Worm (Caenorhabditis elegans) whole organism, L1 larva: Measurements from ENCODE around the gene nstp-2.
"Not testable (repeated sequence)": the region's sequence is repeated elsewhere in the genome, so short reads cannot be mapped to it uniquely, and the experiment has no call there.

Experiments used
- C34B4.2 ChIP-seq: sonication (generic microtip); optimal IDR thresholded peaks from 2 replicates; lab custom pipeline; 2017; ENCODE audit warnings: mild to moderate bottlenecking, missing genetic modification characterization, missing compliant biosample characterization
- F16B12.6 ChIP-seq: fragments of 150-350 bp; optimal IDR thresholded peaks from 2 replicates; lab custom pipeline; 2014; ENCODE audit warnings: missing biosample characterization, missing genetic modification characterization
- aly-2 ChIP-seq: fragments of 150-350 bp; optimal IDR thresholded peaks from 2 replicates; lab custom pipeline; 2014; ENCODE audit warnings: missing biosample characterization, missing genetic modification characterization
- ceh-63 ChIP-seq: fragments of 200-800 bp; sonication (Bioruptor generic); optimal IDR thresholded peaks from 2 replicates; lab custom pipeline; 2018; ENCODE audit warnings: mild to moderate bottlenecking, missing genetic modification characterization, missing compliant biosample characterization
- ceh-82 ChIP-seq, 3 experiments: fragments of 150-350 bp in 1 of 3; sonication (generic microtip) in 2 of 3; optimal IDR thresholded peaks; 2 replicates each; lab custom pipeline; 2014 to 2017; ENCODE audit warnings: missing biosample characterization in 3 of 3, missing genetic modification characterization in 3 of 3
- ceh-90 ChIP-seq: sonication (generic microtip); optimal IDR thresholded peaks from 2 replicates; lab custom pipeline; 2016; ENCODE audit warnings: missing genetic modification characterization, missing compliant biosample characterization
- dpl-1 ChIP-seq, 3 experiments: fragments of 150-350 bp in 2 of 3; sonication (generic microtip) in 1 of 3; optimal IDR thresholded peaks; 2 replicates each; lab custom pipeline; 2014 to 2017; ENCODE audit warnings: missing biosample characterization in 3 of 3, missing genetic modification characterization in 3 of 3, missing genetic modification reagents in 3 of 3
- efl-1 ChIP-seq, 4 experiments: fragments of 150-350 bp; optimal IDR thresholded peaks in 3 of 4; peaks in 1 of 4; 1 replicate in 1 of 4; 2 replicates in 3 of 4; lab custom pipeline; 2014; ENCODE audit warnings: missing biosample characterization in 2 of 4, missing genetic modification characterization in 2 of 4, missing genetic modification reagents in 2 of 4
- elt-2 ChIP-seq: sonication (generic microtip); optimal IDR thresholded peaks from 2 replicates; lab custom pipeline; 2016; ENCODE audit warnings: missing genetic modification characterization, mild to moderate bottlenecking, inconsistent platforms, missing compliant biosample characterization, missing genetic modification reagents
- elt-3 ChIP-seq, 6 experiments: fragments of 150-350 bp in 1 of 6; sonication (generic microtip); optimal IDR thresholded peaks; 2 replicates each; lab custom pipeline; 2017 to 2018; ENCODE audit warnings: missing biosample characterization in 6 of 6, missing genetic modification characterization in 6 of 6, inconsistent platforms in 1 of 6
- ets-5 ChIP-seq: fragments of 200-800 bp; sonication (Bioruptor generic); IDR thresholded peaks from 2 replicates; pipeline ENCODE4 v1.3.6; 2022; ENCODE audit warnings: missing genetic modification characterization, missing compliant biosample characterization
- fkh-10 ChIP-seq: sonication (generic microtip); optimal IDR thresholded peaks from 2 replicates; lab custom pipeline; 2017; ENCODE audit warnings: missing biosample characterization, missing genetic modification reagents, missing genetic modification characterization
- fkh-8 ChIP-seq: sonication (generic microtip); optimal IDR thresholded peaks from 2 replicates; lab custom pipeline; 2016; ENCODE audit warnings: mild to moderate bottlenecking, missing genetic modification characterization, missing compliant biosample characterization
- fos-1 ChIP-seq: fragments of 150-350 bp; optimal IDR thresholded peaks from 2 replicates; lab custom pipeline; 2014; ENCODE audit warnings: missing biosample characterization, missing genetic modification characterization
- grh-1 ChIP-seq: fragments of 200-800 bp; sonication (Bioruptor generic); IDR thresholded peaks from 2 replicates; pipeline ENCODE4 v1.3.6; 2022; ENCODE audit warnings: missing genetic modification reagents, missing genetic modification characterization, missing compliant biosample characterization
- isw-1 ChIP-seq: fragments of 200-800 bp; sonication (Bioruptor generic); IDR thresholded peaks from 2 replicates; pipeline ENCODE4 v1.3.6; 2022; ENCODE audit warnings: missing genetic modification characterization, missing compliant biosample characterization
- jun-1 ChIP-seq: fragments of 150-350 bp; optimal IDR thresholded peaks from 2 replicates; lab custom pipeline; 2014; ENCODE audit warnings: missing biosample characterization, missing genetic modification reagents, missing genetic modification characterization
- lin-35 ChIP-seq, 2 experiments: fragments of 150-350 bp; optimal IDR thresholded peaks; 2 replicates each; lab custom pipeline; 2014; ENCODE audit warnings: missing biosample characterization in 2 of 2, missing genetic modification characterization in 2 of 2, missing genetic modification reagents in 2 of 2
- lin-39 ChIP-seq: fragments of 150-350 bp; optimal IDR thresholded peaks from 2 replicates; lab custom pipeline; 2014; ENCODE audit warnings: missing biosample characterization, missing genetic modification reagents, missing genetic modification characterization
- lir-3 ChIP-seq: sonication (generic microtip); optimal IDR thresholded peaks from 2 replicates; lab custom pipeline; 2016; ENCODE audit warnings: mild to moderate bottlenecking, missing genetic modification characterization, moderate library complexity, missing compliant biosample characterization; ENCODE audit not compliant: poor library complexity
- lsy-2 ChIP-seq, 2 experiments: fragments of 150-350 bp; optimal IDR thresholded peaks; 2 replicates each; lab custom pipeline; 2014; ENCODE audit warnings: missing biosample characterization in 2 of 2, missing genetic modification characterization in 2 of 2
- nhr-11 ChIP-seq: fragments of 150-350 bp; optimal IDR thresholded peaks from 2 replicates; lab custom pipeline; 2014; ENCODE audit warnings: missing biosample characterization, missing genetic modification characterization
- nhr-12 ChIP-seq: sonication (generic microtip); optimal IDR thresholded peaks from 2 replicates; lab custom pipeline; 2017; ENCODE audit warnings: missing biosample characterization, missing genetic modification characterization
- nhr-20 ChIP-seq: sonication (generic microtip); optimal IDR thresholded peaks from 2 replicates; lab custom pipeline; 2016; ENCODE audit warnings: mild to moderate bottlenecking, missing genetic modification characterization, missing compliant biosample characterization
- nhr-47 ChIP-seq: sonication (generic microtip); optimal IDR thresholded peaks from 2 replicates; lab custom pipeline; 2016; ENCODE audit warnings: mild to moderate bottlenecking, missing genetic modification characterization, moderate library complexity, missing compliant biosample characterization
- nhr-77 ChIP-seq: fragments of 150-350 bp; optimal IDR thresholded peaks from 2 replicates; lab custom pipeline; 2014; ENCODE audit warnings: missing biosample characterization, missing genetic modification characterization
- nhr-84 ChIP-seq: sonication (generic microtip); optimal IDR thresholded peaks from 2 replicates; lab custom pipeline; 2017; ENCODE audit warnings: missing biosample characterization, missing genetic modification characterization
- nhr-85 ChIP-seq: sonication (generic microtip); peaks from one replicate; lab custom pipeline; 2016; ENCODE audit warnings: missing genetic modification characterization, inconsistent platforms, missing compliant biosample characterization
- pax-3 ChIP-seq: fragments of 200-800 bp; sonication (Bioruptor generic); optimal IDR thresholded peaks from 2 replicates; lab custom pipeline; 2018; ENCODE audit warnings: mild to moderate bottlenecking, missing genetic modification characterization, moderate library complexity, missing compliant biosample characterization
- snu-23 ChIP-seq: sonication (generic microtip); optimal IDR thresholded peaks from 2 replicates; lab custom pipeline; 2016; ENCODE audit warnings: missing genetic modification characterization, missing compliant biosample characterization
- swsn-7 ChIP-seq: sonication (generic microtip); optimal IDR thresholded peaks from 2 replicates; lab custom pipeline; 2016; ENCODE audit warnings: missing genetic modification characterization, missing compliant biosample characterization
- tbx-2 ChIP-seq: sonication (generic microtip); optimal IDR thresholded peaks from 2 replicates; lab custom pipeline; 2016; ENCODE audit warnings: missing genetic modification characterization, missing compliant biosample characterization
- vab-15 ChIP-seq: sonication (generic microtip); optimal IDR thresholded peaks from 2 replicates; lab custom pipeline; 2017; ENCODE audit warnings: missing genotype, mild to moderate bottlenecking, missing genetic modification characterization, missing compliant biosample characterization
- zag-1 ChIP-seq: fragments of 150-350 bp; optimal IDR thresholded peaks from 2 replicates; lab custom pipeline; 2014; ENCODE audit warnings: missing biosample characterization, missing genetic modification characterization
- ztf-11 ChIP-seq, 2 experiments: sonication (generic microtip); optimal IDR thresholded peaks; 2 replicates each; lab custom pipeline; 2016 to 2017; ENCODE audit warnings: missing genetic modification characterization in 2 of 2, missing biosample characterization in 1 of 2, missing compliant biosample characterization in 1 of 2
- ztf-4 ChIP-seq: fragments of 150-350 bp; optimal IDR thresholded peaks from 2 replicates; lab custom pipeline; 2014; ENCODE audit warnings: missing biosample characterization, missing genetic modification characterization

Gene nstp-2

ce11 chrIV:6597918-6598317, 8.1 kb downstream of the nstp-2 start, which contains the start of gene nspb-4:
Gene nspb-4, plus strand, starts transcription at chrIV:6598218.
- not testable (repeated sequence) for TF ChIP-seq fkh-8, pax-3, zag-1 (tag; lab: Kevin White, UChicago)

DNA sequence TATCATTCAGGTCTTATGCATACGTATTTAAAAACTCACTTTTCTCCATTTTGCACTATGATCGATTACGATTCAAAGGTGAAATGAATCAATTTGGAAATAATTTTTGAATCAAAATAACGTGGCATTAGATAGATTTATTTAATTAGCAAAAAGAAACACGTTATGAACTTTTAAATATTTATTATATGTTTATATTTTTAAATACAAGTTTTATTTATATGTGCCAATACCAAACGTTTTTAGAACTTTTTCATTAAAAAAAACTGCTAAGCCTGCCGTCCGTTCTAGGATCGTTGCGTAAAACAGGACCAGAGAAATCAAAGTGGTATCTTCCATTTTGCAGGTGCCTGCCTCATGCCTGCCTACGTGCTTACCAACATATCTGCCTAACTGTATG, 8.7 kb downstream of the nstp-2 start, which contains the start of gene F38A5.6:
Gene F38A5.6, minus strand, starts transcription at position 101 of the 400 bp plus-strand sequence.
- no peak for TF ChIP-seq lin-35 (GFP tag; optimal IDR thresholded peaks at IDR 0.05; lab: Kevin White, UChicago)
- no peak for TF ChIP-seq ceh-90 (tag; lab: Kevin White, UChicago)
- no peak for TF ChIP-seq nhr-85 (tag; lab: Kevin White, UChicago)
- no peak for TF ChIP-seq efl-1 (optimal IDR thresholded peaks at IDR 0.05; lab: Kevin White, UChicago)
- TF ChIP-seq efl-1 (GFP tag; optimal IDR thresholded peaks at IDR 0.05 in 1 of 2; lab: Kevin White, UChicago) = peak in 1 of 2 experiments; percentile 88

ce11 chrIV:6595912-6596311, 10.1 kb downstream of the nstp-2 start, which contains the start of gene F38A5.22:
Gene F38A5.22, minus strand, starts transcription at chrIV:6595940.
- TF ChIP-seq nhr-84 (tag; lab: Kevin White, UChicago) = no peak
- no peak for TF ChIP-seq C34B4.2
- TF ChIP-seq lir-3 = no peak
- no peak for TF ChIP-seq isw-1
- TF ChIP-seq ztf-4 (tag; lab: Kevin White, UChicago) = no peak
- no peak for TF ChIP-seq tbx-2 (tag; lab: Kevin White, UChicago)
- no peak for TF ChIP-seq swsn-7 (tag; lab: Kevin White, UChicago)
- TF ChIP-seq, all 84 proteins: peak for 0

ce11 chrIV:6594871-6595270, 11.1 kb downstream of the nstp-2 start, which contains the start of gene nspb-3:
Gene nspb-3, minus strand, starts transcription at chrIV:6594971.
- not testable (repeated sequence) for TF ChIP-seq elt-2; ceh-82 (tag; optimal IDR thresholded peaks at IDR 0.05; lab: Kevin White, UChicago); fos-1 (tag; lab: Kevin White, UChicago)

- not testable (repeated sequence) for TF ChIP-seq fkh-10 (GFP tag; lab: Kevin White, UChicago); nhr-47 (tag; lab: Kevin White, UChicago); ets-5 (GFP tag; lab: Robert Waterston, UW)
- TF ChIP-seq, all 84 proteins: peak for 0; not testable (repeated sequence) for 84
Observed at ce11 chrIV:6591010-6591746, 14.8 kb downstream of the nstp-2 start, which contains the start of the genes nspb-1 and nspb-2. Gene nspb-1, minus strand, starts transcription at chrIV:6591110. Gene nspb-2, plus strand, starts transcription at chrIV:6591696.

DNA sequence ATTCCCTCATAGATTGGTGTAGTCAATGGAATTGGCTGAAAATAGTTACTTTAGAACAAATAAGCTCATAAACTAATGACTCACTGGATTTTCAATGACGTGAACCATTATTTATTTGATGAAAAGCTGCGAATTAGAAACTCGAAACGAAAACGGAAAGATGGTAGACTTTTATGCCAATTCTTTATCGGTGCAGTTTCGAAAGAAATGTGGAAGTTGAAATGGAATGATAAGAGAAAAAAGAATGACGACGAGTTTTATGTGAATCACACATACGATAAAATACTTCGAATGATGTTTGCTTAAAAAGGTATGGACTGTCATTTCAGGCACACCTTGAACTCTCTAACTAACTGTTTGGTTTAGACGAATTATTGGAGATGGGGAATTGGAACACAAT, 16.0 kb downstream of the nstp-2 start, which contains the start of the genes lec-11 and irld-7:
Gene lec-11, minus strand, starts transcription at position 126 of the 400 bp plus-strand sequence.
Gene irld-7, plus strand, starts transcription at position 332 of the 400 bp plus-strand sequence.
- no peak for TF ChIP-seq zag-1 (tag; lab: Kevin White, UChicago)
- TF ChIP-seq elt-2 = peak; percentile 46
- TF ChIP-seq, all 84 proteins: peak for 1

DNA sequence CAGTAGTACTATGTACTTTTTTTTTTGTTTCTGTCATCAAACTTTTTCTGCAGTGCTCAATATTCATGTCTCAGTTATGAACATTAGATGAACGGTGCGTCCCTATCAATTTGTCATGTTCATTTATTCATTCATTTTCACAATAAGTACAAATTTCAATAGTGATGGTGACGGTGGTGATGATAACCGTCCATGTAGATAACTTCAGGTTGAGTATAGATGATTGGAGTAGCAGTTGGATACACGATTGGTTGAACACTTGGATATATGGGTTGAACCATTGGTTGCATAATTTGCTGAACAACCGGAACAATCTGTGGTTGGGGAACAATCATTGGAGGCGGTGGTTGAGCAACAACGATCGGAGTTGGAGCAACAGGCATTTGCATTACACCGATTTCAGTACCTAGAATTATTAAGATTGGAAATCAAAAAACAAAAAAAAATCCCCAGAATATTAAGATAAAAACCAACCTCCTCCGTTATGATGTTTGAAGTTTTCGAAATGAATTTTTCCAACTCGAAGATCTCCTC, 17.8 kb downstream of the nstp-2 start:
- TF ChIP-seq ceh-63 (no peak), aly-2 (tag; lab: Kevin White, UChicago) (no peak), ztf-4 (tag; lab: Kevin White, UChicago) (no peak), F16B12.6 (tag; lab: Kevin White, UChicago) (no peak), jun-1 (tag; lab: Kevin White, UChicago) (no peak), ztf-11 (tag; optimal IDR thresholded peaks at IDR 0.05; lab: Kevin White, UChicago) (no peak), lin-39 (tag; lab: Kevin White, UChicago) (no peak), nhr-20 (tag; lab: Kevin White, UChicago) (no peak), snu-23 (GFP tag; lab: Kevin White, UChicago) (no peak), lsy-2 (tag; optimal IDR thresholded peaks at IDR 0.05; lab: Kevin White, UChicago) (no peak), vab-15 (tag; lab: Kevin White, UChicago) (no peak), grh-1 (no peak), nhr-12 (tag; lab: Kevin White, UChicago) (no peak), dpl-1 (GFP tag; optimal IDR thresholded peaks at IDR 0.05; lab: Kevin White, UChicago) (no peak), nhr-77 (tag; lab: Kevin White, UChicago) (no peak), elt-3 (tag; optimal IDR thresholded peaks at IDR 0.05; lab: Kevin White, UChicago) (no peak), nhr-11 (tag; lab: Kevin White, UChicago) (no peak)
